Worm (Caenorhabditis elegans): ENCODE measurements around the gene F46F2.3.

F46F2.3 gene

ce11 chrX:15274827-15275761, 15.0 kb upstream of the F46F2.3 start (continued):
- TF ChIP-seq ztf-4 (tag; optimal IDR thresholded peaks at IDR 0.05) (peak; percentile 88), sup-37 (GFP tag; optimal IDR thresholded peaks at IDR 0.05) (peak; percentile 48), lin-39 (tag; optimal IDR thresholded peaks at IDR 0.05) (no peak), nhr-20 (tag; optimal IDR thresholded peaks at IDR 0.05) (peak; percentile 89), zip-4 (GFP tag; optimal IDR thresholded peaks at IDR 0.05) (peak; percentile 52), mdl-1 (tag; optimal IDR thresholded peaks at IDR 0.05) (peak in 1 of 2 experiments; percentile 94), fkh-4 (tag; optimal IDR thresholded peaks at IDR 0.05; ENCODE audit: borderline replicate concordance) (no peak), mef-2 (tag; optimal IDR thresholded peaks at IDR 0.05) (peak; percentile 75), snpc-4 (tag; optimal IDR thresholded peaks at IDR 0.05) (peak; percentile 21), lsy-2 (tag; optimal IDR thresholded peaks at IDR 0.05) (peak; percentile 65 to 76), efl-3 (GFP tag; optimal IDR thresholded peaks at IDR 0.05) (no peak), jun-1 (tag; optimal IDR thresholded peaks at IDR 0.05) (peak; percentile 91), C04F5.9 (tag; optimal IDR thresholded peaks at IDR 0.05) (no peak), unc-98 (GFP tag; IDR thresholded peaks at IDR 0.05) (no peak), egl-27 (tag; optimal IDR thresholded peaks at IDR 0.05) (peak; percentile 43 to 81), mep-1 (tag; optimal IDR thresholded peaks at IDR 0.05) (peak; percentile 64), dpl-1 (GFP tag; optimal IDR thresholded peaks at IDR 0.05) (peak in 2 of 3 experiments; percentile 10 to 17), sptf-1 (tag; optimal IDR thresholded peaks at IDR 0.05) (no peak), egl-13 (tag; optimal IDR thresholded peaks at IDR 0.05) (peak; percentile 35), ceh-82 (tag; optimal IDR thresholded peaks at IDR 0.05) (peak; percentile 8 to 79 (median 59)), vab-15 (tag; optimal IDR thresholded peaks at IDR 0.05) (no peak), pax-3 (tag; optimal IDR thresholded peaks at IDR 0.05) (peak; percentile 77), irx-1 (tag; optimal IDR thresholded peaks at IDR 0.05) (peak; percentile 61), lin-13 (GFP tag; optimal IDR thresholded peaks at IDR 0.05) (peak; percentile 88), elt-3 (tag; optimal IDR thresholded peaks at IDR 0.05) (peak in 5 of 6 experiments; percentile 18 to 87 (median 75)), blmp-1 (tag; optimal IDR thresholded peaks at IDR 0.05) (peak; percentile 99), nhr-19 (GFP tag; conservative IDR thresholded peaks at IDR 0.05) (peak; percentile 85), unc-86 (tag; optimal IDR thresholded peaks at IDR 0.05) (peak; percentile 63)

- TF ChIP-seq blmp-1 (tag; optimal IDR thresholded peaks at IDR 0.05): peak; percentile 91
- peak; percentile 18 for TF ChIP-seq snu-23 (GFP tag; optimal IDR thresholded peaks at IDR 0.05)
- TF ChIP-seq elt-2 (tag; optimal IDR thresholded peaks at IDR 0.05): no peak
- no peak for TF ChIP-seq aha-1 (tag; optimal IDR thresholded peaks at IDR 0.05)
- TF ChIP-seq Y116A8C.19 (tag; optimal IDR thresholded peaks at IDR 0.05; ENCODE audit: borderline replicate concordance): no peak
- TF ChIP-seq fkh-8 (tag; optimal IDR thresholded peaks at IDR 0.05): no peak
- no peak for TF ChIP-seq fkh-4 (tag; optimal IDR thresholded peaks at IDR 0.05; ENCODE audit: borderline replicate concordance)
- TF ChIP-seq lsy-2 (tag; optimal IDR thresholded peaks at IDR 0.05): peak in 1 of 2 experiments; percentile 9
- no peak for TF ChIP-seq egl-13 (tag; optimal IDR thresholded peaks at IDR 0.05)
- TF ChIP-seq nhr-20 (tag; optimal IDR thresholded peaks at IDR 0.05): peak; percentile 53
- TF ChIP-seq ceh-82 (tag; optimal IDR thresholded peaks at IDR 0.05): peak in 1 of 3 experiments; percentile 5
- TF ChIP-seq sup-37 (GFP tag; optimal IDR thresholded peaks at IDR 0.05): no peak
- TF ChIP-seq egl-27 (tag; optimal IDR thresholded peaks at IDR 0.05): no peak
- no peak for TF ChIP-seq hlh-17 (GFP tag; optimal IDR thresholded peaks at IDR 0.05; ENCODE audit: borderline replicate concordance)
- TF ChIP-seq C16A3.4 (tag; optimal IDR thresholded peaks at IDR 0.05): peak; percentile 3
- TF ChIP-seq unc-30 (tag; optimal IDR thresholded peaks at IDR 0.05): no peak
- no peak for TF ChIP-seq lin-39 (tag; optimal IDR thresholded peaks at IDR 0.05)
- no peak for TF ChIP-seq unc-130 (tag; optimal IDR thresholded peaks at IDR 0.05)
- no peak for TF ChIP-seq skn-1 (tag; optimal IDR thresholded peaks at IDR 0.05)
- peak; percentile 35 for TF ChIP-seq nhr-71 (tag; optimal IDR thresholded peaks at IDR 0.05)
- no peak for TF ChIP-seq lin-15B (tag; optimal IDR thresholded peaks at IDR 0.05)
- TF ChIP-seq nhr-237 (tag; optimal IDR thresholded peaks at IDR 0.05): peak; percentile 39
- TF ChIP-seq nhr-90 (tag; optimal IDR thresholded peaks at IDR 0.05; ENCODE audit: poor library complexity): no peak
- TF ChIP-seq efl-3 (GFP tag; optimal IDR thresholded peaks at IDR 0.05): no peak
- TF ChIP-seq vab-15 (tag; optimal IDR thresholded peaks at IDR 0.05): no peak
- no peak for TF ChIP-seq pag-3 (tag; optimal IDR thresholded peaks at IDR 0.05; ENCODE audit: borderline replicate concordance, insufficient read depth)
- TF ChIP-seq nhr-85 (tag): peak; percentile 93
- peak; percentile 2 for TF ChIP-seq rnt-1 (tag; optimal IDR thresholded peaks at IDR 0.05)
- TF ChIP-seq sox-4 (tag; optimal IDR thresholded peaks at IDR 0.05): no peak
- no peak for TF ChIP-seq ets-5 (GFP tag; IDR thresholded peaks at IDR 0.05)
These were observed 14.0 kb upstream of the F46F2.3 start for ce11 chrX:15274079-15274478.
